Fruit fly (Drosophila melanogaster) Kc167 (cell line): ENCODE measurements around the gene CG31459.

ENCODE experiments used
- Sin3A ChIP-seq: fragments of >200 bp; optimal IDR thresholded peaks from 2 replicates; lab custom pipeline; 2018; ENCODE audit warnings: missing external identifiers
- psq ChIP-seq: fragments of >200 bp; optimal IDR thresholded peaks from 2 replicates; lab custom pipeline; 2017; ENCODE audit warnings: missing external identifiers

- TF ChIP-seq psq (lab: Kevin White, UChicago) (no peak), Sin3A (lab: Kevin White, UChicago) (no peak)
Observed at dm6 chr3R:19890340-19890998, 49.8 kb downstream of the CG31459 start, which contains the start of gene CG4733.
